Fruit fly (Drosophila melanogaster): ENCODE results near the gene CG10163.

Gene CG10163

dm6 chr3L:6256408-6257188, 2.0 kb downstream of the CG10163 start, which contains the start of gene Best2:
Best2 (minus strand) TSS chr3L:6256665.
- peak; percentile 95 for TF ChIP-seq CG32121 (GFP tag; IDR thresholded peaks at IDR 0.05)
- TF ChIP-seq gl (tag; optimal IDR thresholded peaks at IDR 0.05): peak; percentile 63
- peak; percentile 84 for TF ChIP-seq CG12605 (GFP tag; IDR thresholded peaks at IDR 0.05)
- peak; percentile 92 for TF ChIP-seq CG4496 (GFP tag; IDR thresholded peaks at IDR 0.05)
- peak; percentile 86 for TF ChIP-seq Ets98B (GFP tag; IDR thresholded peaks at IDR 0.05)
- TF ChIP-seq EcR (GFP tag; optimal IDR thresholded peaks at IDR 0.05): peak; percentile 2
- TF ChIP-seq CG13204 (GFP tag; optimal IDR thresholded peaks at IDR 0.05): peak; percentile 71
- peak; percentile 87 for TF ChIP-seq CG17806 (tag; optimal IDR thresholded peaks at IDR 0.05)
- TF ChIP-seq CG9948 (tag; optimal IDR thresholded peaks at IDR 0.05): peak; percentile 90
- TF ChIP-seq rn (GFP tag; IDR thresholded peaks at IDR 0.05): peak; percentile 90
- TF ChIP-seq Snoo (tag; optimal IDR thresholded peaks at IDR 0.05): peak; percentile 93
- TF ChIP-seq Pif1A (GFP tag; optimal IDR thresholded peaks at IDR 0.05): peak; percentile 90
- peak; percentile 47; the same call in 2 of the 3 replicates for TF ChIP-seq fd96Ca (GFP tag; IDR thresholded peaks at IDR 0.05)
- peak; percentile 92 for TF ChIP-seq CG15710 (tag; optimal IDR thresholded peaks at IDR 0.05)
- peak; percentile 79 for TF ChIP-seq CG10348 (GFP tag; IDR thresholded peaks at IDR 0.05)
- peak; percentile 86 for TF ChIP-seq CG8301 (tag; optimal IDR thresholded peaks at IDR 0.05)
- peak; percentile 75 for TF ChIP-seq D1 (tag; optimal IDR thresholded peaks at IDR 0.05)
- peak; percentile 94 for TF ChIP-seq CG8159 (tag; optimal IDR thresholded peaks at IDR 0.05)
- peak; percentile 81 for TF ChIP-seq CG34367 (tag; optimal IDR thresholded peaks at IDR 0.05)
- TF ChIP-seq Pif1B (GFP tag; optimal IDR thresholded peaks at IDR 0.05): peak; percentile 86
- TF ChIP-seq CG14655 (GFP tag; optimal IDR thresholded peaks at IDR 0.05): peak; percentile 92

- TF ChIP-seq CG17806 (tag; optimal IDR thresholded peaks at IDR 0.05): no peak
- no peak for TF ChIP-seq Ets98B (GFP tag; IDR thresholded peaks at IDR 0.05)
- TF ChIP-seq CG8301 (tag; optimal IDR thresholded peaks at IDR 0.05): peak; percentile 7
- no peak for TF ChIP-seq D1 (tag; optimal IDR thresholded peaks at IDR 0.05)
Observed at dm6 chr3L:6254427-6255105, 4.0 kb downstream of the CG10163 start.

- TF ChIP-seq CG15710 (tag; optimal IDR thresholded peaks at IDR 0.05): no peak
Observed at dm6 chr3L:6253730-6254129, 4.8 kb downstream of the CG10163 start.

dm6 chr3L:6249178-6250078, 9.1 kb downstream of the CG10163 start:
- TF ChIP-seq CG13204 (GFP tag; optimal IDR thresholded peaks at IDR 0.05) (peak; percentile 37), CG15710 (tag; optimal IDR thresholded peaks at IDR 0.05) (no peak), CG17806 (tag; optimal IDR thresholded peaks at IDR 0.05) (no peak), rn (GFP tag; IDR thresholded peaks at IDR 0.05) (no peak), CG10348 (GFP tag; IDR thresholded peaks at IDR 0.05) (no peak), gl (tag; optimal IDR thresholded peaks at IDR 0.05) (no peak), fd96Ca (GFP tag; IDR thresholded peaks at IDR 0.05) (peak; percentile 63; the same call in 2 of the 3 replicates), CG34367 (tag; optimal IDR thresholded peaks at IDR 0.05) (no peak), CG9948 (tag; optimal IDR thresholded peaks at IDR 0.05) (peak; percentile 2), CG12605 (GFP tag; IDR thresholded peaks at IDR 0.05) (peak; percentile 71), Ets98B (GFP tag; IDR thresholded peaks at IDR 0.05) (peak; percentile 68), Snoo (tag; optimal IDR thresholded peaks at IDR 0.05) (no peak), CG32121 (GFP tag; IDR thresholded peaks at IDR 0.05) (peak; percentile 56; the same call in 1 of the 2 replicates), Pif1A (GFP tag; optimal IDR thresholded peaks at IDR 0.05) (peak; percentile 4), EcR (GFP tag; optimal IDR thresholded peaks at IDR 0.05) (no peak), CG14655 (GFP tag; optimal IDR thresholded peaks at IDR 0.05) (peak; percentile 39), Pif1B (GFP tag; optimal IDR thresholded peaks at IDR 0.05) (no peak), CG8159 (tag; optimal IDR thresholded peaks at IDR 0.05) (no peak), CG4496 (GFP tag; IDR thresholded peaks at IDR 0.05) (peak; percentile 58; the same call in 2 of the 3 replicates), D1 (tag; optimal IDR thresholded peaks at IDR 0.05) (no peak), CG8301 (tag; optimal IDR thresholded peaks at IDR 0.05) (no peak)

dm6 chr3L:6245646-6246045, 12.9 kb downstream of the CG10163 start, which contains the start of gene Mdr65:
Mdr65 (minus strand) TSS chr3L:6245746.
- no peak for TF ChIP-seq CG13204 (GFP tag; optimal IDR thresholded peaks at IDR 0.05)
- TF ChIP-seq CG32121 (GFP tag; IDR thresholded peaks at IDR 0.05): no peak
- no peak for TF ChIP-seq Pif1A (GFP tag; optimal IDR thresholded peaks at IDR 0.05)
- no peak for TF ChIP-seq D1 (tag; optimal IDR thresholded peaks at IDR 0.05)
- no peak for TF ChIP-seq CG14655 (GFP tag; optimal IDR thresholded peaks at IDR 0.05)
- no peak for TF ChIP-seq CG8159 (tag; optimal IDR thresholded peaks at IDR 0.05)

Measured in whole organism, pupa.